Fruit fly (Drosophila melanogaster) Kc167 (cell line): ENCODE results near the gene Pdss2.

Source experiments
- Myc ChIP-seq: fragments of >200 bp; optimal IDR thresholded peaks from 2 replicates; lab custom pipeline; 2017; ENCODE audit warnings: missing external identifiers
- insv ChIP-seq: fragments of >200 bp; optimal IDR thresholded peaks from 3 replicates; lab custom pipeline; 2018; ENCODE audit warnings: missing external identifiers
- psq ChIP-seq: fragments of >200 bp; optimal IDR thresholded peaks from 2 replicates; lab custom pipeline; 2017; ENCODE audit warnings: missing external identifiers
- ttk ChIP-seq: sonication (Bioruptor generic); optimal IDR thresholded peaks from 2 replicates; lab custom pipeline; 2017; ENCODE audit warnings: missing external identifiers

DNA sequence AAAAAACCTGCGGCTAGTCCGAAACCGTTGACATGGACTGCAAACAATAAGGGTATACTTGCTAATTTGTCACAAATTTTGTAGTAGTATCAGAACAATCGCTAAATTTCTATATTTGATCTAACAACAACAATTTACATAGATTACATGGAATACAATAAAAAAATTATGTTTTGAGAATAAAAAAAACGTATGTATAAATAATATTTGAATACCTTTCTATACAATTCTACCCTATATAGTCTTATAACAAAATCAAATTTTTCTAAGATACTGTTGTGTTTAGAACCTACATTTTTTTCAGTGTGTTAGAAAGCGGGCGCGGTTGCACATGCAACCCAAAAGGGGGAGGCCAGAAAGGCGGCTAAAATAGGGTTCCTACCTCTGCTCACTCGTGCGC, 44.4 kb upstream of the Pdss2 start:
- TF ChIP-seq insv (lab: Kevin White, UChicago) (no peak), ttk (lab: Kevin White, UChicago) (no peak), psq (lab: Kevin White, UChicago) (no peak), Myc (lab: Kevin White, UChicago) (no peak)
